Fruit fly (Drosophila melanogaster) whole organism, embryonic: Measurements from ENCODE around the gene Moe.
A peak's percentile ranks its signal among the peaks of the same experiment; 100 is the strongest.

ENCODE experiments used
- Abd-B ChIP-seq: fragments of 200-800 bp; sonication (Bioruptor generic); optimal IDR thresholded peaks from 2 replicates; lab custom pipeline; 2018; ENCODE audit warnings: missing biosample characterization, mild to moderate bottlenecking, missing genetic modification characterization, moderate library complexity
- Aef1 ChIP-seq: fragments of 200-800 bp; sonication (Bioruptor generic); IDR thresholded peaks from 3 replicates; pipeline ENCODE4 v1.3.6; 2022; ENCODE audit warnings: missing biosample characterization, missing genetic modification characterization
- B-H1 ChIP-seq: fragments of 200-800 bp; sonication (Bioruptor generic); IDR thresholded peaks from 3 replicates; pipeline ENCODE4 v1.3.6; 2022; ENCODE audit warnings: missing biosample characterization, missing genetic modification characterization
- B-H2 ChIP-seq: fragments of 200-800 bp; sonication (Bioruptor generic); optimal IDR thresholded peaks from 2 replicates; lab custom pipeline; 2018; ENCODE audit warnings: missing biosample characterization, mild to moderate bottlenecking, missing genetic modification characterization
- CG10431 ChIP-seq: fragments of 200-800 bp; sonication (Bioruptor generic); optimal IDR thresholded peaks from 3 replicates; lab custom pipeline; 2018; ENCODE audit warnings: missing biosample characterization, mild to moderate bottlenecking, missing genetic modification characterization
- CG10543 ChIP-seq: fragments of 200-800 bp; sonication (Bioruptor generic); optimal IDR thresholded peaks from 3 replicates; lab custom pipeline; 2017; ENCODE audit warnings: missing biosample characterization, mild to moderate bottlenecking, missing genetic modification characterization, moderate library complexity
- CG12236 ChIP-seq: fragments of 200-800 bp; sonication (Bioruptor generic); optimal IDR thresholded peaks from 2 replicates; lab custom pipeline; 2016; ENCODE audit warnings: missing biosample characterization, missing genetic modification characterization
- CG12391 ChIP-seq: fragments of 200-800 bp; sonication (Bioruptor generic); optimal IDR thresholded peaks from 3 replicates; lab custom pipeline; 2018; ENCODE audit warnings: missing biosample characterization, mild to moderate bottlenecking, missing genetic modification characterization, moderate library complexity
- CG13123 ChIP-seq: fragments of 200-800 bp; sonication (Bioruptor generic); optimal IDR thresholded peaks from 2 replicates; lab custom pipeline; 2016; ENCODE audit warnings: missing biosample characterization, missing genetic modification characterization
- CG14050 ChIP-seq: fragments of 200-800 bp; sonication (Bioruptor generic); IDR thresholded peaks from 3 replicates; pipeline ENCODE4 v1.3.6; 2022; ENCODE audit warnings: missing biosample characterization, missing genetic modification characterization
- CG15073 ChIP-seq: fragments of 200-800 bp; sonication (Bioruptor generic); optimal IDR thresholded peaks from 2 replicates; lab custom pipeline; 2016; ENCODE audit warnings: missing biosample characterization, missing genetic modification characterization
- CG17802 ChIP-seq: fragments of 200-800 bp; sonication (Bioruptor generic); optimal IDR thresholded peaks from 2 replicates; lab custom pipeline; 2018; ENCODE audit warnings: missing biosample characterization, mild to moderate bottlenecking, missing genetic modification characterization, moderate library complexity
- CG1832 ChIP-seq: fragments of 200-800 bp; sonication (Bioruptor generic); optimal IDR thresholded peaks from 2 replicates; lab custom pipeline; 2017; ENCODE audit warnings: missing biosample characterization, mild to moderate bottlenecking, missing genetic modification characterization, inconsistent platforms
- CG34224 ChIP-seq: fragments of 200-800 bp; sonication (Bioruptor generic); IDR thresholded peaks from 3 replicates; pipeline ENCODE4 v1.3.6; 2022; ENCODE audit warnings: missing biosample characterization, missing genetic modification characterization; ENCODE audit not compliant: partially characterized antibody
- CG6654 ChIP-seq: fragments of 200-800 bp; sonication (Bioruptor generic); optimal IDR thresholded peaks from 2 replicates; lab custom pipeline; 2017; ENCODE audit warnings: missing biosample characterization, mild to moderate bottlenecking, missing genetic modification characterization
- CG7271 ChIP-seq: fragments of 200-800 bp; sonication (Bioruptor generic); optimal IDR thresholded peaks from 2 replicates; lab custom pipeline; 2018; ENCODE audit warnings: missing biosample characterization, mild to moderate bottlenecking, missing genetic modification characterization, moderate library complexity
- CG9215 ChIP-seq: fragments of 200-800 bp; sonication (Bioruptor generic); IDR thresholded peaks from 2 replicates; pipeline ENCODE4 v1.3.6; 2022; ENCODE audit warnings: missing biosample characterization, missing genetic modification characterization
- D19B ChIP-seq: fragments of 200-800 bp; sonication (Bioruptor generic); optimal IDR thresholded peaks from 2 replicates; lab custom pipeline; 2017; ENCODE audit warnings: missing biosample characterization, mild to moderate bottlenecking, missing genetic modification characterization
- Dll ChIP-seq: fragments of 200-800 bp; sonication (Bioruptor generic); IDR thresholded peaks from 4 replicates; pipeline ENCODE4 v1.3.6; 2022; ENCODE audit warnings: missing biosample characterization, missing genetic modification characterization; ENCODE audit not compliant: partially characterized antibody
- ERR ChIP-seq: fragments of 200-800 bp; sonication (Bioruptor generic); optimal IDR thresholded peaks from 2 replicates; lab custom pipeline; 2016; ENCODE audit warnings: missing biosample characterization, missing genetic modification characterization
- Fer1 ChIP-seq: fragments of 200-800 bp; sonication (Bioruptor generic); optimal IDR thresholded peaks from 2 replicates; lab custom pipeline; 2017; ENCODE audit warnings: missing biosample characterization, mild to moderate bottlenecking, missing genetic modification characterization
- GATAe ChIP-seq: fragments of 200-800 bp; sonication (Bioruptor generic); conservative IDR thresholded peaks from 2 replicates; pipeline ENCODE4 v1.3.6; 2022; ENCODE audit warnings: missing biosample characterization, missing genetic modification characterization
- HmgD ChIP-seq: fragments of 200-800 bp; sonication (Bioruptor generic); optimal IDR thresholded peaks from 3 replicates; lab custom pipeline; 2016; ENCODE audit warnings: missing biosample characterization, missing genetic modification characterization
- HmgZ ChIP-seq: fragments of 200-800 bp; sonication (Bioruptor generic); optimal IDR thresholded peaks from 2 replicates; lab custom pipeline; 2018; ENCODE audit warnings: missing biosample characterization, mild to moderate bottlenecking, missing genetic modification characterization
- Hr51 ChIP-seq, 2 experiments: fragments of 200-800 bp; sonication (Bioruptor generic); optimal IDR thresholded peaks; 2 replicates in 1 of 2; 3 replicates in 1 of 2; lab custom pipeline; 2016 to 2018; ENCODE audit warnings: missing biosample characterization in 2 of 2, missing genetic modification characterization in 2 of 2, mild to moderate bottlenecking in 1 of 2, moderate library complexity in 1 of 2
- Meics ChIP-seq: fragments of 200-800 bp; sonication (Bioruptor generic); optimal IDR thresholded peaks from 2 replicates; lab custom pipeline; 2017; ENCODE audit warnings: missing biosample characterization, mild to moderate bottlenecking, missing genetic modification characterization
- Rx ChIP-seq: fragments of 200-800 bp; sonication (Bioruptor generic); IDR thresholded peaks from 2 replicates; pipeline ENCODE4 v1.3.6; 2022; ENCODE audit warnings: missing biosample characterization, missing genetic modification characterization
- Ssrp ChIP-seq: fragments of 200-800 bp; sonication (Bioruptor generic); optimal IDR thresholded peaks from 2 replicates; lab custom pipeline; 2018; ENCODE audit warnings: missing biosample characterization, mild to moderate bottlenecking, missing genetic modification characterization, moderate library complexity
- Xrp1 ChIP-seq: fragments of 200-800 bp; sonication (Bioruptor generic); IDR thresholded peaks from 2 replicates; pipeline ENCODE4 v1.3.6; 2022; ENCODE audit warnings: missing biosample characterization, missing genetic modification characterization
- ab ChIP-seq: fragments of 200-800 bp; sonication (Bioruptor generic); optimal IDR thresholded peaks from 2 replicates; lab custom pipeline; 2016; ENCODE audit warnings: missing biosample characterization, missing genetic modification characterization
- ap ChIP-seq: fragments of 200-800 bp; sonication (Bioruptor generic); IDR thresholded peaks from 2 replicates; pipeline ENCODE4 v1.3.6; 2022; ENCODE audit warnings: missing biosample characterization, missing genetic modification characterization
- ara ChIP-seq: fragments of 200-800 bp; sonication (Bioruptor generic); IDR thresholded peaks from 2 replicates; pipeline ENCODE4 v1.3.6; 2022; ENCODE audit warnings: missing biosample characterization, missing genetic modification characterization
- ase ChIP-seq: fragments of 200-800 bp; sonication (Bioruptor generic); IDR thresholded peaks from 3 replicates; pipeline ENCODE4 v1.3.6; 2022; ENCODE audit warnings: missing biosample characterization, missing genetic modification characterization
- az2 ChIP-seq: fragments of 200-800 bp; sonication (Bioruptor generic); optimal IDR thresholded peaks from 3 replicates; lab custom pipeline; 2016; ENCODE audit warnings: missing biosample characterization, missing genetic modification characterization
- bbx ChIP-seq: fragments of 200-800 bp; sonication (Bioruptor generic); IDR thresholded peaks from 2 replicates; pipeline ENCODE4 v1.3.6; 2022; ENCODE audit warnings: missing biosample characterization, missing genetic modification characterization; ENCODE audit not compliant: partially characterized antibody
- btn ChIP-seq: fragments of 200-800 bp; sonication (Bioruptor generic); optimal IDR thresholded peaks from 2 replicates; lab custom pipeline; 2016; ENCODE audit warnings: missing biosample characterization, missing genetic modification characterization
- disco-r ChIP-seq: fragments of 200-800 bp; sonication (Bioruptor generic); optimal IDR thresholded peaks from 2 replicates; lab custom pipeline; 2016; ENCODE audit warnings: missing biosample characterization, missing genetic modification characterization
- ewg ChIP-seq: fragments of 200-800 bp; sonication (Bioruptor generic); optimal IDR thresholded peaks from 3 replicates; lab custom pipeline; 2017; ENCODE audit warnings: mild to moderate bottlenecking, missing biosample characterization, missing genetic modification reagents, missing genetic modification characterization
- fd3F ChIP-seq: fragments of 200-800 bp; sonication (Bioruptor generic); optimal IDR thresholded peaks from 2 replicates; lab custom pipeline; 2018; ENCODE audit warnings: missing biosample characterization, mild to moderate bottlenecking, missing genetic modification characterization, moderate library complexity
- fru ChIP-seq: fragments of >200 bp; optimal IDR thresholded peaks from 2 replicates; lab custom pipeline; 2017
- gcm2 ChIP-seq: fragments of 200-800 bp; sonication (Bioruptor generic); optimal IDR thresholded peaks from 2 replicates; lab custom pipeline; 2016; ENCODE audit warnings: missing biosample characterization, missing genetic modification characterization
- luna ChIP-seq: fragments of 200-800 bp; sonication (Bioruptor generic); optimal IDR thresholded peaks from 2 replicates; lab custom pipeline; 2016; ENCODE audit warnings: missing biosample characterization, missing genetic modification characterization
- mld ChIP-seq: fragments of 200-800 bp; sonication (Bioruptor generic); IDR thresholded peaks from 3 replicates; pipeline ENCODE4 v1.3.6; 2022; ENCODE audit warnings: missing biosample characterization, missing genetic modification characterization; ENCODE audit not compliant: partially characterized antibody
- sc ChIP-seq, 3 experiments: fragments of >200 bp in 2 of 3; fragments of 200-800 bp in 1 of 3; sonication (Bioruptor generic) in 1 of 3; optimal IDR thresholded peaks; 2 replicates in 2 of 3; 3 replicates in 1 of 3; lab custom pipeline; 2017; ENCODE audit warnings: mild to moderate bottlenecking in 1 of 3, missing biosample characterization in 1 of 3, missing genetic modification characterization in 1 of 3, missing genetic modification reagents in 1 of 3
- seq ChIP-seq: fragments of 200-800 bp; sonication (Bioruptor generic); IDR thresholded peaks from 2 replicates; pipeline ENCODE4 v1.3.6; 2022; ENCODE audit warnings: missing biosample characterization, missing genetic modification characterization
- sna ChIP-seq: fragments of 200-800 bp; sonication (Bioruptor generic); IDR thresholded peaks from 2 replicates; pipeline ENCODE4 v1.3.6; 2022; ENCODE audit warnings: missing biosample characterization, missing genetic modification characterization; ENCODE audit not compliant: partially characterized antibody
- stwl ChIP-seq: fragments of 200-800 bp; sonication (Bioruptor generic); optimal IDR thresholded peaks from 3 replicates; lab custom pipeline; 2018; ENCODE audit warnings: missing biosample characterization, mild to moderate bottlenecking, missing genetic modification characterization, moderate library complexity
- tio ChIP-seq: fragments of 200-800 bp; sonication (Bioruptor generic); optimal IDR thresholded peaks from 2 replicates; lab custom pipeline; 2017; ENCODE audit warnings: missing biosample characterization, missing genetic modification characterization, inconsistent platforms
- tll ChIP-seq, 2 experiments: fragments of 200-800 bp in 1 of 2; fragments of >200 bp in 1 of 2; sonication (Bioruptor generic) in 1 of 2; optimal IDR thresholded peaks; 2 replicates each; lab custom pipeline; 2017 to 2019; ENCODE audit warnings: missing biosample characterization in 2 of 2, missing genetic modification characterization in 2 of 2, mild to moderate bottlenecking in 1 of 2, moderate library complexity in 1 of 2
- vnd ChIP-seq: fragments of 200-800 bp; sonication (Bioruptor generic); IDR thresholded peaks from 3 replicates; pipeline ENCODE4 v1.3.6; 2022; ENCODE audit warnings: missing biosample characterization, missing genetic modification characterization; ENCODE audit not compliant: partially characterized antibody

The Moe gene

DNA sequence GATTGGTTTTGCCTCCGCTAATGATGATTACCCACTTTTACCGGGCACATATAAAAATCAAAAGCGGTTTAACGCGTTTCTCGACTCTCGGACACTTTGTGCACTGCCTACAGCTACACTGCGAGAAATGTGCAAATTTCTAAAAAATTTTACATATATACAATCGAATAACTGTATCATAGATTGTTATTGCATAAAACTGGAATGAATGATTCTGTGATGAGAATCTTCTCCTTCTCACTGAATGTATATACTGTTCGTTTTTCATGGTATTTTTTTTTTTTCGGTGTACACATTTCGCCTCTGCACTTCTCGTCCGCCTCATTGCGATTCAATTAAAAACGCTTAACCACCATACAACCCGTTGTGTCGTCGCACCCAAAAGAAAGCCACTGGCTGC is 36.9 kb downstream of the Moe start (continued):
- TF ChIP-seq tio (GFP tag; lab: Kevin White, UChicago) = no peak
- peak in 1 of 2 experiments; percentile 51 for TF ChIP-seq Hr51 (GFP tag; optimal IDR thresholded peaks at IDR 0.05; lab: Kevin White, UChicago)
- TF ChIP-seq sna = no peak
- no peak for TF ChIP-seq GATAe (GFP tag; lab: Robert Waterston, UW)
- TF ChIP-seq gcm2 (GFP tag; lab: Kevin White, UChicago) = no peak
- TF ChIP-seq ara = peak; percentile 53; the same call in 1 of the 2 replicates
- no peak for TF ChIP-seq bbx
- no peak for TF ChIP-seq CG7271 (tag; lab: Kevin White, UChicago)
- TF ChIP-seq Fer1 (GFP tag; lab: Kevin White, UChicago) = no peak
- TF ChIP-seq B-H2 = no peak
- no peak for TF ChIP-seq CG12236 (GFP tag; lab: Kevin White, UChicago)
- TF ChIP-seq btn (GFP tag; lab: Kevin White, UChicago) = no peak
- TF ChIP-seq ab = no peak
- TF ChIP-seq CG14050 = no peak
- TF ChIP-seq Abd-B (GFP tag; lab: Kevin White, UChicago) = no peak
- no peak for TF ChIP-seq CG6654 (GFP tag; lab: Kevin White, UChicago)
- TF ChIP-seq CG9215 = no peak
- no peak for TF ChIP-seq mld (GFP tag; lab: Robert Waterston, UW)
- TF ChIP-seq Aef1 (GFP tag; lab: Robert Waterston, UW) = no peak
- TF ChIP-seq HmgD (GFP tag; lab: Kevin White, UChicago) = no peak
- TF ChIP-seq luna (GFP tag; lab: Kevin White, UChicago) = no peak
- TF ChIP-seq D19B (GFP tag; lab: Kevin White, UChicago) = no peak
- TF ChIP-seq tll (GFP tag; optimal IDR thresholded peaks at IDR 0.05; lab: Kevin White, UChicago) = no peak
- TF ChIP-seq ERR = no peak
- TF ChIP-seq HmgZ (tag; lab: Kevin White, UChicago) = no peak
- peak; percentile 33; the same call in 1 of the 2 replicates for TF ChIP-seq Xrp1 (GFP tag; lab: Robert Waterston, UW)
- TF ChIP-seq Dll (GFP tag; lab: Robert Waterston, UW) = no peak
- peak; percentile 23 for TF ChIP-seq ewg (GFP tag; lab: Kevin White, UChicago)
- peak; percentile 55 for TF ChIP-seq Ssrp (tag; lab: Kevin White, UChicago)
- no peak for TF ChIP-seq CG1832 (GFP tag; lab: Kevin White, UChicago)
- no peak for TF ChIP-seq B-H1 (GFP tag; lab: Robert Waterston, UW)
- 0 out of 2 replicates have a peak, but pooled peaks have one; percentile 14 for TF ChIP-seq seq (GFP tag; lab: Robert Waterston, UW)
- TF ChIP-seq vnd = no peak
- no peak for TF ChIP-seq CG34224 (GFP tag; lab: Robert Waterston, UW)
- peak; percentile 39 for TF ChIP-seq CG12391 (tag; lab: Kevin White, UChicago)
- TF ChIP-seq CG15073 (GFP tag; lab: Kevin White, UChicago) = no peak
- TF ChIP-seq stwl = no peak
- no peak for TF ChIP-seq CG13123 (GFP tag; lab: Kevin White, UChicago)
- no peak for TF ChIP-seq disco-r (GFP tag; lab: Kevin White, UChicago)
- TF ChIP-seq ase (GFP tag; lab: Robert Waterston, UW) = no peak
- no peak for TF ChIP-seq CG10431
- TF ChIP-seq CG10543 (GFP tag; lab: Kevin White, UChicago) = no peak
- TF ChIP-seq Meics (GFP tag; lab: Kevin White, UChicago) = no peak
- peak; percentile 34; the same call in 1 of the 2 replicates for TF ChIP-seq ap (GFP tag; lab: Robert Waterston, UW)
- TF ChIP-seq fd3F = no peak
- TF ChIP-seq sc (optimal IDR thresholded peaks at IDR 0.05; lab: Kevin White, UChicago) = no peak
- TF ChIP-seq sc (GFP tag; optimal IDR thresholded peaks at IDR 0.05; lab: Kevin White, UChicago) = peak; percentile 8
- peak; percentile 50 for TF ChIP-seq az2 (GFP tag; lab: Kevin White, UChicago)
- TF ChIP-seq fru (lab: Kevin White, UChicago) = no peak
- peak; percentile 14; the same call in 1 of the 2 replicates for TF ChIP-seq Rx (GFP tag; lab: Robert Waterston, UW)
- no peak for TF ChIP-seq CG17802
